Worm (Caenorhabditis elegans) whole organism, midembryonic: ENCODE data around the gene flor-1.
"Not testable (repeated sequence)": the region's sequence is repeated elsewhere in the genome, so short reads cannot be mapped to it uniquely, and the experiment has no call there.

Experiments
- flt-1 ChIP-seq: fragments of 200-800 bp; sonication (Bioruptor generic); IDR thresholded peaks from 2 replicates; pipeline ENCODE4 v1.3.6; 2022; ENCODE audit warnings: missing genetic modification characterization, missing compliant biosample characterization
- ref-1 ChIP-seq: fragments of 200-800 bp; sonication (Bioruptor generic); conservative IDR thresholded peaks from 2 replicates; pipeline ENCODE4 v1.3.6; 2022; ENCODE audit warnings: missing genetic modification reagents, missing genetic modification characterization, missing compliant biosample characterization
- ztf-29 ChIP-seq: fragments of 200-800 bp; sonication (Bioruptor generic); IDR thresholded peaks from 2 replicates; pipeline ENCODE4 v1.3.6; 2022; ENCODE audit warnings: missing genetic modification reagents, missing genetic modification characterization, missing compliant biosample characterization

DNA sequence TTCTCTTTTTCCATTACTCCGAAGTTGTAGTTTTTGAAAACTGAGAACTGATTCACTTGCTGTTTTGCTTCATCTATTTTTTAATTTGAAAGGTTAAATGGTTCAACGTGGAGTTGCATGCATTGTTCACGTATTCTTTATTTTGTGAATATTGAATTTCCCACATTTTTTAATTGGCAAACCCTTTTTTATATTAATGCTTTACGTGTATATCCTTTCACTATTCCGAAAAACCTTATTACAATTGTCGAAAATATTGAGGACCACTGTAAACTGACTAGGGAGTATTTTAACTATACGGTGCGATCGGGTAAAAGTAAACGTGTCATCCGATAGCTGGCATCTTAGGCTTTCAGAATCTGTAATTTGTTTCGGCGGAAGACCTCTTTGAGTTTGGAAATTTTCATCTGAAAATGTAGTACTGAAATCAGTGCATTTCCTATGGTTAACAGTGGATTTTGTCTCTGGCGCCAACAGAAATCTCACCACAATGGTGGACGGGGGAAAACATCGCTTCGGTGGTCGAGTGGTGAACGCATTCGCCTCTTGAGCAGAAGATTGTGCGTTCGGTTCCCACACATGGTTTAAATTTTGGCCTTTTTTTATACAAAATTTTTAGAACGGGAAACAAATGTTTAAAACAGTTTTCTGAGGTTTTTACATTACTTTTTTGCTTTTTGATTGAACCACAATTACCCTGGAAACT is 13.4 kb downstream of the flor-1 start, which contains the start of gene C01G10.14:
- TF ChIP-seq flt-1, ref-1, ztf-29 (GFP tag; lab: Robert Waterston, UW): not testable (repeated sequence)
